Worm (Caenorhabditis elegans) whole organism, young adult: ENCODE results near the gene bca-2.

Experiments used
- B0035.1 ChIP-seq: sonication (generic microtip); optimal IDR thresholded peaks from 2 replicates; lab custom pipeline; 2016; ENCODE audit warnings: missing genetic modification characterization, mild to moderate bottlenecking, missing compliant biosample characterization, missing genotype, missing genetic modification reagents
- B0261.1 ChIP-seq: sonication (generic microtip); optimal IDR thresholded peaks from 2 replicates; lab custom pipeline; 2016; ENCODE audit warnings: mild to moderate bottlenecking, missing genetic modification characterization, moderate library complexity, missing compliant biosample characterization
- B0336.3 ChIP-seq: fragments of 200-800 bp; sonication (Bioruptor generic); IDR thresholded peaks from 2 replicates; pipeline ENCODE4 v1.3.6; 2022; ENCODE audit warnings: missing genetic modification characterization, missing compliant biosample characterization
- C06A6.2 ChIP-seq: fragments of 200-800 bp; sonication (Bioruptor generic); conservative IDR thresholded peaks from 2 replicates; pipeline ENCODE4 v1.3.6; 2022; ENCODE audit warnings: missing genetic modification characterization, missing compliant biosample characterization
- D2030.7 ChIP-seq: fragments of 200-800 bp; sonication (Bioruptor generic); IDR thresholded peaks from 2 replicates; pipeline ENCODE4 v1.3.6; 2022; ENCODE audit warnings: missing genetic modification reagents, missing genetic modification characterization, missing compliant biosample characterization
- F22D6.2 ChIP-seq: sonication (generic microtip); optimal IDR thresholded peaks from 2 replicates; lab custom pipeline; 2016; ENCODE audit warnings: mild to moderate bottlenecking, missing genetic modification characterization, missing compliant biosample characterization
- F39B2.1 ChIP-seq: fragments of 200-800 bp; sonication (Bioruptor generic); IDR thresholded peaks from 2 replicates; pipeline ENCODE4 v1.3.6; 2022; ENCODE audit warnings: missing genetic modification reagents, missing genetic modification characterization, missing compliant biosample characterization
- F49E8.2 ChIP-seq: sonication (generic microtip); optimal IDR thresholded peaks from 3 replicates; lab custom pipeline; 2017; ENCODE audit warnings: missing genetic modification characterization, mild to moderate bottlenecking, missing compliant biosample characterization, antibody characterized with exemption, moderate library complexity; ENCODE audit not compliant: insufficient read depth
- F55B11.4 ChIP-seq: sonication (generic microtip); optimal IDR thresholded peaks from 2 replicates; lab custom pipeline; 2016; ENCODE audit warnings: missing compliant biosample characterization, missing genetic modification characterization, borderline replicate concordance; ENCODE audit not compliant: insufficient read depth
- T26A5.8 ChIP-seq: sonication (generic microtip); optimal IDR thresholded peaks from 2 replicates; lab custom pipeline; 2016; ENCODE audit warnings: missing genetic modification characterization, missing compliant biosample characterization
- Y53F4B.3 ChIP-seq: fragments of 200-800 bp; sonication (Bioruptor generic); IDR thresholded peaks from 2 replicates; pipeline ENCODE4 v1.3.6; 2022; ENCODE audit warnings: missing genetic modification reagents, missing genetic modification characterization, missing compliant biosample characterization
- Y53G8AR.9 ChIP-seq: fragments of 200-800 bp; sonication (Bioruptor generic); conservative IDR thresholded peaks from 2 replicates; pipeline ENCODE4 v1.3.6; 2022; ENCODE audit warnings: missing genetic modification reagents, missing genetic modification characterization, missing compliant biosample characterization
- Y79H2A.3 ChIP-seq: fragments of 200-800 bp; sonication (Bioruptor generic); conservative IDR thresholded peaks from 2 replicates; pipeline ENCODE4 v1.3.6; 2022; ENCODE audit warnings: missing genetic modification reagents, missing genetic modification characterization, missing compliant biosample characterization
- ama-1 ChIP-seq, 3 experiments: fragments of 150-350 bp in 1 of 3; sonication (generic microtip) in 2 of 3; optimal IDR thresholded peaks; 2 replicates each; lab custom pipeline; 2014 to 2018; ENCODE audit warnings: missing biosample characterization in 2 of 3, missing genetic modification characterization in 2 of 3, missing genetic modification reagents in 2 of 3
- aptf-3 ChIP-seq: fragments of 200-800 bp; sonication (Bioruptor generic); IDR thresholded peaks from 2 replicates; pipeline ENCODE4 v1.3.6; 2022; ENCODE audit warnings: missing genetic modification characterization, missing compliant biosample characterization
- atf-7 ChIP-seq: sonication (generic microtip); optimal IDR thresholded peaks from 2 replicates; lab custom pipeline; 2017; ENCODE audit warnings: mild to moderate bottlenecking, missing genetic modification characterization, missing compliant biosample characterization
- attf-6 ChIP-seq: fragments of 200-800 bp; sonication (Bioruptor generic); IDR thresholded peaks from 2 replicates; pipeline ENCODE4 v1.3.6; 2022; ENCODE audit warnings: missing genetic modification reagents, missing genetic modification characterization, missing compliant biosample characterization
- bed-1 ChIP-seq: fragments of 200-800 bp; sonication (Bioruptor generic); IDR thresholded peaks from 2 replicates; pipeline ENCODE4 v1.3.6; 2022; ENCODE audit warnings: missing genetic modification reagents, missing genetic modification characterization, missing compliant biosample characterization
- cebp-1 ChIP-seq, 2 experiments: fragments of 200-800 bp in 1 of 2; sonication (Bioruptor generic) in 1 of 2; sonication (generic microtip) in 1 of 2; IDR thresholded peaks in 1 of 2; optimal IDR thresholded peaks in 1 of 2; 2 replicates each; pipeline versions ENCODE4 v1.3.6 to Lab custom; 2017 to 2022; ENCODE audit warnings: missing compliant biosample characterization in 2 of 2, missing genetic modification characterization in 2 of 2, mild to moderate bottlenecking in 1 of 2, missing genetic modification reagents in 1 of 2, moderate library complexity in 1 of 2
- ceh-79 ChIP-seq: sonication (generic microtip); optimal IDR thresholded peaks from 2 replicates; lab custom pipeline; 2017; ENCODE audit warnings: mild to moderate bottlenecking, missing genetic modification characterization, missing compliant biosample characterization
- ceh-91 ChIP-seq: fragments of 200-800 bp; sonication (Bioruptor generic); IDR thresholded peaks from 2 replicates; pipeline ENCODE4 v1.3.6; 2022; ENCODE audit warnings: missing genetic modification reagents, missing genetic modification characterization, missing compliant biosample characterization
- dpl-1 ChIP-seq: fragments of 150-350 bp; optimal IDR thresholded peaks from 2 replicates; lab custom pipeline; 2014; ENCODE audit warnings: missing biosample characterization, missing genetic modification reagents, missing genetic modification characterization
- egl-18 ChIP-seq: fragments of 200-800 bp; sonication (Bioruptor generic); IDR thresholded peaks from 2 replicates; pipeline ENCODE4 v1.3.6; 2022; ENCODE audit warnings: missing genetic modification reagents, missing genetic modification characterization, missing compliant biosample characterization
- egrh-3 ChIP-seq: fragments of 200-800 bp; sonication (Bioruptor generic); IDR thresholded peaks from 2 replicates; pipeline ENCODE4 v1.3.6; 2022; ENCODE audit warnings: missing genetic modification reagents, missing genetic modification characterization, missing compliant biosample characterization
- ets-4 ChIP-seq: fragments of 200-800 bp; sonication (Bioruptor generic); optimal IDR thresholded peaks from 2 replicates; lab custom pipeline; 2018; ENCODE audit warnings: mild to moderate bottlenecking, missing genetic modification characterization, missing compliant biosample characterization
- fkh-3 ChIP-seq: sonication (generic microtip); optimal IDR thresholded peaks from 2 replicates; lab custom pipeline; 2016; ENCODE audit warnings: mild to moderate bottlenecking, missing genetic modification characterization, missing compliant biosample characterization
- lag-1 ChIP-seq: fragments of 200-800 bp; sonication (Bioruptor generic); IDR thresholded peaks from 2 replicates; pipeline ENCODE4 v1.3.6; 2022; ENCODE audit warnings: missing genetic modification reagents, missing genetic modification characterization, missing compliant biosample characterization
- lin-35 ChIP-seq, 3 experiments: fragments of 150-350 bp in 2 of 3; sonication (generic microtip) in 1 of 3; optimal IDR thresholded peaks; 2 replicates each; lab custom pipeline; 2014 to 2018; ENCODE audit warnings: missing biosample characterization in 3 of 3, missing genetic modification characterization in 3 of 3, missing genetic modification reagents in 3 of 3
- lin-54 ChIP-seq: fragments of 200-800 bp; sonication (Bioruptor generic); optimal IDR thresholded peaks from 2 replicates; lab custom pipeline; 2018; ENCODE audit warnings: mild to moderate bottlenecking, missing genetic modification characterization, missing compliant biosample characterization
- madf-3 ChIP-seq: fragments of 200-800 bp; sonication (Bioruptor generic); IDR thresholded peaks from 2 replicates; pipeline ENCODE4 v1.3.6; 2022; ENCODE audit warnings: missing genetic modification reagents, missing genetic modification characterization, missing compliant biosample characterization
- mcd-1 ChIP-seq: fragments of 200-800 bp; sonication (Bioruptor generic); IDR thresholded peaks from 2 replicates; pipeline ENCODE4 v1.3.6; 2022; ENCODE audit warnings: missing genetic modification reagents, missing genetic modification characterization, missing compliant biosample characterization
- mel-28 ChIP-seq: sonication (generic microtip); optimal IDR thresholded peaks from 2 replicates; lab custom pipeline; 2016; ENCODE audit warnings: borderline replicate concordance, mild to moderate bottlenecking, missing genetic modification characterization, missing compliant biosample characterization
- nhr-179 ChIP-seq: sonication (generic microtip); optimal IDR thresholded peaks from 2 replicates; lab custom pipeline; 2016; ENCODE audit warnings: mild to moderate bottlenecking, missing genetic modification characterization, missing compliant biosample characterization
- pha-4 ChIP-seq: fragments of 150-350 bp; sonication (generic microtip); optimal IDR thresholded peaks from 2 replicates; lab custom pipeline; 2014; ENCODE audit warnings: missing biosample characterization, missing genetic modification reagents, missing genetic modification characterization
- rec-8 ChIP-seq, 2 experiments: sonication (generic microtip); optimal IDR thresholded peaks; 2 replicates each; lab custom pipeline; 2016; ENCODE audit warnings: mild to moderate bottlenecking in 2 of 2, missing genetic modification characterization in 2 of 2, missing genetic modification reagents in 2 of 2, missing genotype in 2 of 2, missing biosample characterization in 1 of 2, missing compliant biosample characterization in 1 of 2, moderate library complexity in 1 of 2
- sdz-38 ChIP-seq: sonication (generic microtip); optimal IDR thresholded peaks from 2 replicates; lab custom pipeline; 2016; ENCODE audit warnings: missing genotype, missing genetic modification characterization, missing compliant biosample characterization
- snpc-1.1 ChIP-seq: sonication (generic microtip); optimal IDR thresholded peaks from 2 replicates; lab custom pipeline; 2017; ENCODE audit warnings: missing genetic modification characterization, mild to moderate bottlenecking, missing compliant biosample characterization, antibody characterized with exemption, moderate library complexity, missing genotype, missing genetic modification reagents; ENCODE audit not compliant: insufficient read depth
- snpc-3.4 ChIP-seq: sonication (generic microtip); optimal IDR thresholded peaks from 2 replicates; lab custom pipeline; 2017; ENCODE audit warnings: missing genetic modification characterization, mild to moderate bottlenecking, missing compliant biosample characterization, antibody characterized with exemption, moderate library complexity, missing genotype, missing genetic modification reagents
- snpc-4 ChIP-seq, 5 experiments: fragments of 150-350 bp in 1 of 5; sonication (generic microtip) in 4 of 5; optimal IDR thresholded peaks; 2 replicates each; lab custom pipeline; 2014 to 2018; ENCODE audit warnings: missing genetic modification characterization in 5 of 5, missing biosample characterization in 3 of 5, antibody characterized with exemption in 2 of 5, mild to moderate bottlenecking in 2 of 5, missing compliant biosample characterization in 2 of 5, missing genotype in 2 of 5, moderate library complexity in 2 of 5, missing genetic modification reagents in 1 of 5
- tbx-9 ChIP-seq: sonication (generic microtip); optimal IDR thresholded peaks from 2 replicates; lab custom pipeline; 2016; ENCODE audit warnings: borderline replicate concordance, missing genetic modification characterization, inconsistent platforms, missing compliant biosample characterization
- xnd-1 ChIP-seq: sonication (generic microtip); optimal IDR thresholded peaks from 2 replicates; lab custom pipeline; 2016; ENCODE audit warnings: missing genotype, missing genetic modification reagents, missing genetic modification characterization, missing compliant biosample characterization
- zim-3 ChIP-seq: sonication (generic microtip); optimal IDR thresholded peaks from 2 replicates; lab custom pipeline; 2017; ENCODE audit warnings: mild to moderate bottlenecking, missing genetic modification characterization, moderate library complexity, missing compliant biosample characterization
- ztf-18 ChIP-seq: sonication (generic microtip); optimal IDR thresholded peaks from 2 replicates; lab custom pipeline; 2016; ENCODE audit warnings: missing genotype, mild to moderate bottlenecking, missing genetic modification characterization, missing compliant biosample characterization
- ztf-26 ChIP-seq: sonication (generic microtip); optimal IDR thresholded peaks from 2 replicates; lab custom pipeline; 2017; ENCODE audit warnings: missing genetic modification characterization, missing compliant biosample characterization
- ztf-28 ChIP-seq: fragments of 200-800 bp; sonication (Bioruptor generic); IDR thresholded peaks from 2 replicates; pipeline ENCODE4 v1.3.6; 2022; ENCODE audit warnings: missing genetic modification reagents, missing genetic modification characterization, missing compliant biosample characterization

bca-2 gene

ce11 chrIV:17087384-17088099 is 12.5 kb downstream of the bca-2 start, which contains the start of the genes snx-13 and snr-1 (continued):
- TF ChIP-seq aptf-3 (GFP tag; lab: Robert Waterston, UW): no peak
- no peak for TF ChIP-seq egl-18 (GFP tag; lab: Robert Waterston, UW)
- TF ChIP-seq lin-35 (GFP tag; optimal IDR thresholded peaks at IDR 0.05; lab: Kevin White, UChicago): peak in 1 of 3 experiments; percentile 64
- peak; percentile 96 for TF ChIP-seq mcd-1 (GFP tag; lab: Robert Waterston, UW)
- no peak for TF ChIP-seq fkh-3
- TF ChIP-seq egrh-3 (GFP tag; lab: Robert Waterston, UW): peak; percentile 50; the same call in 1 of the 2 replicates
- no peak for TF ChIP-seq pha-4 (tag; lab: Kevin White, UChicago)
- peak; percentile 70 for TF ChIP-seq ztf-18
- no peak for TF ChIP-seq zim-3
- no peak for TF ChIP-seq Y53F4B.3 (GFP tag; lab: Robert Waterston, UW)
- peak; percentile 20 for TF ChIP-seq B0261.1 (tag; lab: Kevin White, UChicago)
- TF ChIP-seq ztf-28 (GFP tag; lab: Robert Waterston, UW): peak; percentile 91; the same call in 1 of the 2 replicates
- no peak for TF ChIP-seq B0035.1 (tag; lab: Kevin White, UChicago)
- peak; percentile 4 for TF ChIP-seq snpc-1.1
- no peak for TF ChIP-seq ama-1 (optimal IDR thresholded peaks at IDR 0.05; lab: Kevin White, UChicago)
- TF ChIP-seq ama-1 (GFP tag; optimal IDR thresholded peaks at IDR 0.05; lab: Kevin White, UChicago): no peak
- peak; percentile 88 for TF ChIP-seq attf-6 (GFP tag; lab: Robert Waterston, UW)
- TF ChIP-seq Y79H2A.3 (GFP tag; lab: Robert Waterston, UW): peak; percentile 82; the same call in 1 of the 2 replicates
- no peak for TF ChIP-seq nhr-179 (tag; lab: Kevin White, UChicago)
- peak; percentile 70; the same call in 1 of the 2 replicates for TF ChIP-seq ceh-91
- no peak for TF ChIP-seq xnd-1
- TF ChIP-seq bed-1 (GFP tag; lab: Robert Waterston, UW): no peak
- TF ChIP-seq F22D6.2: peak; percentile 15
- TF ChIP-seq rec-8 (tag; optimal IDR thresholded peaks at IDR 0.05; lab: Kevin White, UChicago): peak; percentile 33 to 37
- TF ChIP-seq dpl-1 (GFP tag; lab: Kevin White, UChicago): no peak
- no peak for TF ChIP-seq C06A6.2
- TF ChIP-seq mel-28 (tag; lab: Kevin White, UChicago): no peak
- no peak for TF ChIP-seq ceh-79 (tag; lab: Kevin White, UChicago)
- TF ChIP-seq Y53G8AR.9 (GFP tag; lab: Robert Waterston, UW): no peak
- peak; percentile 64 for TF ChIP-seq F49E8.2 (tag; lab: Kevin White, UChicago)
- TF ChIP-seq F55B11.4 (tag; lab: Kevin White, UChicago): no peak
- 0 out of 2 replicates have a peak, but pooled peaks have one; percentile 25 for TF ChIP-seq B0336.3
- no peak for TF ChIP-seq ets-4 (GFP tag; lab: Kevin White, UChicago)

ce11 chrIV:17084839-17085238 is 15.2 kb downstream of the bca-2 start:
- no peak for TF ChIP-seq sdz-38 (tag; lab: Kevin White, UChicago)
- peak; percentile 43; the same call in 1 of the 2 replicates for TF ChIP-seq D2030.7 (GFP tag; lab: Robert Waterston, UW)
- no peak for TF ChIP-seq ztf-26 (tag; lab: Kevin White, UChicago)
- no peak for TF ChIP-seq xnd-1
- no peak for TF ChIP-seq snpc-4 (GFP tag; optimal IDR thresholded peaks at IDR 0.05; lab: Kevin White, UChicago)
- TF ChIP-seq snpc-4 (tag; optimal IDR thresholded peaks at IDR 0.05; lab: Kevin White, UChicago): peak in 2 of 4 experiments; percentile 28 to 76
- TF ChIP-seq cebp-1 (GFP tag; IDR thresholded peaks at IDR 0.05; lab: Robert Waterston, UW): no peak
- no peak for TF ChIP-seq cebp-1 (tag; optimal IDR thresholded peaks at IDR 0.05; lab: Kevin White, UChicago)
- TF ChIP-seq madf-3: peak; percentile 53; the same call in 1 of the 2 replicates
- no peak for TF ChIP-seq Y53F4B.3 (GFP tag; lab: Robert Waterston, UW)
- no peak for TF ChIP-seq tbx-9 (tag; lab: Kevin White, UChicago)
- no peak for TF ChIP-seq F39B2.1 (GFP tag; lab: Robert Waterston, UW)
- TF ChIP-seq atf-7 (tag; lab: Kevin White, UChicago): no peak
- peak; percentile 19 for TF ChIP-seq F49E8.2 (tag; lab: Kevin White, UChicago)
- TF ChIP-seq T26A5.8 (tag; lab: Kevin White, UChicago): no peak
- TF ChIP-seq lin-54 (GFP tag; lab: Kevin White, UChicago): peak; percentile 9
- TF ChIP-seq snpc-3.4 (tag; lab: Kevin White, UChicago): peak; percentile 15
- TF ChIP-seq mcd-1 (GFP tag; lab: Robert Waterston, UW): peak; percentile 34; the same call in 1 of the 2 replicates
- no peak for TF ChIP-seq lag-1
